Worm (Caenorhabditis elegans): Measurements from ENCODE around the gene rcq-5.

Gene rcq-5

ce11 chrIII:4057894-4058293, at the start of gene rcq-5:
Gene rcq-5, minus strand, starts transcription at chrIII:4057976.
- no peak for TF ChIP-seq hif-1 (tag; optimal IDR thresholded peaks at IDR 0.05)
- no peak for TF ChIP-seq unc-130 (GFP tag; optimal IDR thresholded peaks at IDR 0.05)
- peak; percentile 26 for TF ChIP-seq nhr-6 (tag; optimal IDR thresholded peaks at IDR 0.05)
- no peak for TF ChIP-seq F10B5.3 (tag; optimal IDR thresholded peaks at IDR 0.05)
- TF ChIP-seq spr-3 (GFP tag; optimal IDR thresholded peaks at IDR 0.05) = no peak
- peak; percentile 49 for TF ChIP-seq mes-2 (tag; optimal IDR thresholded peaks at IDR 0.05; ENCODE audit: poor library complexity, severe bottlenecking)
- TF ChIP-seq F37D6.2 (tag; optimal IDR thresholded peaks at IDR 0.05) = no peak
- peak; percentile 88 for TF ChIP-seq lin-38 (GFP tag; IDR thresholded peaks at IDR 0.05)
- TF ChIP-seq spr-1 (tag; optimal IDR thresholded peaks at IDR 0.05) = no peak
- no peak for TF ChIP-seq hmg-1.1 (GFP tag; IDR thresholded peaks at IDR 0.05)
- TF ChIP-seq unc-62 (GFP tag; optimal IDR thresholded peaks at IDR 0.05 in 1 of 2) = peak in 1 of 2 experiments; percentile 14
- no peak for TF ChIP-seq unc-62 (tag; optimal IDR thresholded peaks at IDR 0.05)
- TF ChIP-seq lsy-2 (tag; optimal IDR thresholded peaks at IDR 0.05) = peak in 1 of 2 experiments; percentile 53
- TF ChIP-seq duxl-1 (tag; optimal IDR thresholded peaks at IDR 0.05; ENCODE audit: poor library complexity) = no peak
- no peak for TF ChIP-seq attf-4 (tag; optimal IDR thresholded peaks at IDR 0.05)
- no peak for TF ChIP-seq mxl-2 (GFP tag; conservative IDR thresholded peaks at IDR 0.05)
- no peak for TF ChIP-seq madf-5 (GFP tag; IDR thresholded peaks at IDR 0.05)
- no peak for TF ChIP-seq nhr-10 (tag; optimal IDR thresholded peaks at IDR 0.05)
- no peak for TF ChIP-seq ZK337.2 (GFP tag; IDR thresholded peaks at IDR 0.05)
- peak; percentile 80 for TF ChIP-seq dpl-1 (GFP tag; optimal IDR thresholded peaks at IDR 0.05)
- TF ChIP-seq mdt-29 (GFP tag; IDR thresholded peaks at IDR 0.05) = no peak

DNA sequence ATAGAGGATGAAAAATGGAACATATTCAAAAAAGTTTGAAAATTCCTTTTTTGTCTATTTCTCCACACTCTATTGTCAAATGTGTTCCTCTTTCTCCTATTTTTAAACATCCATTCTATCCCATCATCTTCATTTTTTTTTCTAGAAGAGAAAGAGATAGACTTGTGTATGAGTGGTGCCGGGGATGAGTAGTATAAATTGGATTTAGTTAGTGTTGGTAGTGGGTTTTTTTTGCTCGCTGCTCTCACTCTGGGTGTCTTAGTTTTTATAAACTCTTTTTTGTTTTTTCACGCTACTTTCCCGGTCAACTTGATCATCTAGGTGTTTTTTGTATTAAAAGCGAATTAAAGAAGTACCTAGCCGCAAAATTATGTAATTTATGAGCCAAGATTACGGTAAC, 49.5 kb upstream of the rcq-5 start:
- TF ChIP-seq nhr-111 (GFP tag; optimal IDR thresholded peaks at IDR 0.05) (no peak), F26F4.8 (GFP tag; conservative IDR thresholded peaks at IDR 0.05) (no peak), ces-1 (GFP tag; optimal IDR thresholded peaks at IDR 0.05) (peak; percentile 57), nhr-25 (tag; optimal IDR thresholded peaks at IDR 0.05; ENCODE audit: borderline replicate concordance, insufficient read depth) (no peak), snpc-4 (tag; optimal IDR thresholded peaks at IDR 0.05) (no peak), nhr-77 (tag; optimal IDR thresholded peaks at IDR 0.05) (no peak), ztf-11 (tag; optimal IDR thresholded peaks at IDR 0.05) (no peak), dpl-1 (GFP tag; optimal IDR thresholded peaks at IDR 0.05) (no peak)

DNA sequence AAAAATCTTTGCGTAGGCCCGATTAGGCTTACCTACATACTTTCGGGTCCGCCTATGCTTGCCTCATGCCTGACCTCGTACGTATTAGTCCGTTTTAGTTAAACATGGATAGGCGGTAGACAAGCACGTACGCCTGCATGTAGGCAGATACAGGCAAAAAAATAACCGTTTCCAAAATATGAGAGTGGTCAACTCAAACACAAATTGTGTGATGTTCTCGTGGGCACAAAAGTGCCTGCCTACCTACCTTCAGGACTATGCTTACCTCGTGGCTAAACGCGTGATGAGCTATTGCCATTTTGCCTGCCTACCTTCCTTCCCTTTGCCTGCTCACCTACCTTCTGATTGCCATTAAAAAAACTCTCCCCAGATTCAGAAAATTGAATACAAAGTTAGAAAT, 48.8 kb upstream of the rcq-5 start:
- TF ChIP-seq lin-13 (GFP tag; optimal IDR thresholded peaks at IDR 0.05) (no peak), aha-1 (tag) (peak; percentile 63), unc-62 (GFP tag; optimal IDR thresholded peaks at IDR 0.05 in 1 of 2) (peak in 1 of 2 experiments; percentile 72), unc-62 (tag; optimal IDR thresholded peaks at IDR 0.05) (no peak)

DNA sequence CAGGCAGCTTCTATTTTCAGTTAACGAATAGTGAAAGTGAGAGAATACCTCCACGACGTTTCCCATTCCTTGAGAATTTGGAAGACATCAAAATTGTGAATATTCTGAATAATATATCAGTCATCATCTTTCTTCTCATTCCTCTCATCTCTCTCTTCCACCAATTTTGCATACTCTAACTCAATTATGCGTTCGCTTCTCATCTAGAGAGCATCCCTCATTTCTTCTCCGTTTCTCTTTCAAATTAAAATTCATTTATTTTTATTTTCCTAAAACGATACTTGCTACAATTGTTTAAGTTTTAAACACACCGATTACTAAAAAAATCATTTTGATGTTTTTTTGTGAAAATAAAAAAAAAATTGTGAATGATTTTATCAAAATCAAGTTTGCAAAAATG, 45.4 kb upstream of the rcq-5 start:
- TF ChIP-seq rbr-2 (tag; optimal IDR thresholded peaks at IDR 0.05) = no peak
- TF ChIP-seq daf-16 (GFP tag; optimal IDR thresholded peaks at IDR 0.05) = no peak
- no peak for TF ChIP-seq daf-16 (tag; optimal IDR thresholded peaks at IDR 0.05)
- no peak for TF ChIP-seq dve-1 (tag; optimal IDR thresholded peaks at IDR 0.05; ENCODE audit: insufficient read depth)
- no peak for TF ChIP-seq mep-1 (tag; optimal IDR thresholded peaks at IDR 0.05)
- TF ChIP-seq aha-1 (tag) = no peak
- no peak for TF ChIP-seq F37D6.2 (tag; optimal IDR thresholded peaks at IDR 0.05)
- TF ChIP-seq lin-13 (GFP tag; optimal IDR thresholded peaks at IDR 0.05) = no peak

DNA sequence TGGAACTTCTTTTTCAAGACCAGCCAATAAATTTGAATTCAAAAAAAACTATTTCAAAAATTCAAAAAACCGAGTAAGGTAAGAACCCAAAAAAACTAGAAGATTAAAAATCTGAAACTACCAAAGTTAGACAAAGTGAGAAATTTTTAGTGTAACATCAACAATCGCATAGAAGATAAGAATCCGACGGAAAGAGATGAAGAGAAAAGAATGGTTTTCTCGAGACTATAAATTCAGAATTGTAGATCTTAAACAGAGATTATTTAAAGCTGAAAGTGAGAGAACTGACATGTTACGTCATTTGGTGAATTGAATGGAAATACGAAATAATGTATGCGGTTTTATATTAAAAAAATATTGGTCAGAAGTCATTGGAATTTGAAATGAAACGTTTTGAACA, 44.3 kb upstream of the rcq-5 start:
- no peak for TF ChIP-seq nhr-76 (tag; optimal IDR thresholded peaks at IDR 0.05)
- no peak for TF ChIP-seq F44E2.7 (GFP tag; IDR thresholded peaks at IDR 0.05)
- TF ChIP-seq ceh-32 (tag; optimal IDR thresholded peaks at IDR 0.05; ENCODE audit: poor library complexity) = no peak

Data from whole organism, L4 larva.